Worm (Caenorhabditis elegans) whole organism, mixed stage, embryonic: ENCODE data around the gene his-32.

ENCODE experiments used
- blmp-1 ChIP-seq: fragments of 150-350 bp; optimal IDR thresholded peaks from 2 replicates; lab custom pipeline; 2014; ENCODE audit warnings: missing biosample characterization, missing genetic modification characterization
- elt-3 ChIP-seq: fragments of 150-350 bp; optimal IDR thresholded peaks from 2 replicates; lab custom pipeline; 2014; ENCODE audit warnings: missing biosample characterization, missing genetic modification characterization
- lsy-2 ChIP-seq: fragments of 150-350 bp; optimal IDR thresholded peaks from 2 replicates; lab custom pipeline; 2014; ENCODE audit warnings: missing biosample characterization, missing genetic modification characterization
- nhr-12 ChIP-seq: fragments of 150-350 bp; optimal IDR thresholded peaks from 2 replicates; lab custom pipeline; 2014; ENCODE audit warnings: missing biosample characterization, missing genetic modification characterization
- nhr-28 ChIP-seq: fragments of 150-350 bp; optimal IDR thresholded peaks from 2 replicates; lab custom pipeline; 2014; ENCODE audit warnings: missing biosample characterization, missing genetic modification characterization
- pha-4 ChIP-seq: fragments of 150-350 bp; optimal IDR thresholded peaks from 2 replicates; lab custom pipeline; 2018; ENCODE audit warnings: missing biosample characterization, missing genetic modification reagents, missing genetic modification characterization
- snpc-4 ChIP-seq: fragments of 150-350 bp; optimal IDR thresholded peaks from 2 replicates; lab custom pipeline; 2014; ENCODE audit warnings: missing biosample characterization, missing genetic modification characterization
- unc-39 ChIP-seq: fragments of 150-350 bp; optimal IDR thresholded peaks from 2 replicates; lab custom pipeline; 2014; ENCODE audit warnings: missing biosample characterization, missing genetic modification characterization
- unc-62 ChIP-seq: fragments of 150-350 bp; optimal IDR thresholded peaks from 2 replicates; lab custom pipeline; 2014; ENCODE audit warnings: missing biosample characterization, missing genetic modification reagents, missing genetic modification characterization
- ztf-11 ChIP-seq: fragments of 150-350 bp; optimal IDR thresholded peaks from 2 replicates; lab custom pipeline; 2014; ENCODE audit warnings: missing biosample characterization, missing genetic modification characterization

DNA sequence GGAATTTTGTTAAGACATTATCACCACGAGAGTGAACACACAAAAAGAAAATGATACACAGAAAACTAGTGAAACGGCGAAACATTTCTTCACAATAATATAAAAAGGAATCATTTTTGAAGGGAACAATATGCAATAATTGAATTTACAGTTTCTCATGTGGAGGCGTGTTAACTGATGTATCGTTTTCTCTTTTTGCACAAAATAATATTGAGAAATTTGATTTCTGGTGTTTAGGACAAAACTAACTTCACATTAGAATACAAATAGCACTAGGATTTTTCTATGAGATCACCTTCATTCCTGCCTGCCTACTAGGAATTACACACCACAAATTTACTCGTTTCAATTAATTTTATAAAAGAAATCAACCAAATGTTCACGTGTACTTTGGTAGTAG lies 24.4 kb downstream of the his-32 start, which contains the start of gene D2096.13:
- TF ChIP-seq unc-39 (tag; lab: Kevin White, UChicago): no peak
- no peak for TF ChIP-seq snpc-4 (tag; lab: Kevin White, UChicago)
- TF ChIP-seq lsy-2 (tag; lab: Kevin White, UChicago): no peak
- TF ChIP-seq nhr-28: no peak
- no peak for TF ChIP-seq elt-3 (tag; lab: Kevin White, UChicago)
- no peak for TF ChIP-seq blmp-1 (tag; lab: Kevin White, UChicago)
- no peak for TF ChIP-seq pha-4
- no peak for TF ChIP-seq ztf-11
- TF ChIP-seq nhr-12 (tag; lab: Kevin White, UChicago): no peak
- no peak for TF ChIP-seq unc-62 (GFP tag; lab: Kevin White, UChicago)
